Worm (Caenorhabditis elegans) whole organism, L4 larva: Measurements from ENCODE around the gene smoc-1.
A peak's percentile ranks its signal among the peaks of the same experiment; 100 is the strongest.

Experiments used
- D1046.2 ChIP-seq: fragments of 200-800 bp; sonication (Bioruptor generic); IDR thresholded peaks from 2 replicates; pipeline ENCODE4 v1.3.6; 2022; ENCODE audit warnings: missing genetic modification characterization, missing compliant biosample characterization
- F37D6.2 ChIP-seq: sonication (generic microtip); optimal IDR thresholded peaks from 2 replicates; lab custom pipeline; 2016; ENCODE audit warnings: mild to moderate bottlenecking, missing genetic modification characterization, missing compliant biosample characterization
- F49E8.2 ChIP-seq: sonication (generic microtip); optimal IDR thresholded peaks from 2 replicates; lab custom pipeline; 2016; ENCODE audit warnings: missing compliant biosample characterization, mild to moderate bottlenecking, missing genetic modification characterization, borderline replicate concordance
- T26A8.4 ChIP-seq: fragments of 200-800 bp; sonication (Bioruptor generic); IDR thresholded peaks from 2 replicates; pipeline ENCODE4 v1.3.6; 2022; ENCODE audit warnings: missing genetic modification characterization, missing compliant biosample characterization
- Y5F2A.4 ChIP-seq: fragments of 200-800 bp; sonication (Bioruptor generic); optimal IDR thresholded peaks from 2 replicates; lab custom pipeline; 2018; ENCODE audit warnings: mild to moderate bottlenecking, missing genetic modification characterization, missing compliant biosample characterization
- Y75B8A.6 ChIP-seq: fragments of 200-800 bp; sonication (Bioruptor generic); IDR thresholded peaks from 2 replicates; pipeline ENCODE4 v1.3.6; 2022; ENCODE audit warnings: missing genetic modification reagents, missing genetic modification characterization, missing compliant biosample characterization
- ZK337.2 ChIP-seq: fragments of 200-800 bp; sonication (Bioruptor generic); IDR thresholded peaks from 2 replicates; pipeline ENCODE4 v1.3.6; 2022; ENCODE audit warnings: missing genetic modification reagents, missing genetic modification characterization, missing compliant biosample characterization
- ZK546.5 ChIP-seq, 2 experiments: sonication (generic microtip); optimal IDR thresholded peaks; 2 replicates each; lab custom pipeline; 2017; ENCODE audit warnings: missing biosample characterization in 2 of 2, missing genetic modification characterization in 2 of 2
- aly-2 ChIP-seq: sonication (generic microtip); optimal IDR thresholded peaks from 2 replicates; lab custom pipeline; 2018; ENCODE audit warnings: missing biosample characterization, missing genetic modification characterization
- ceh-20 ChIP-seq: fragments of 200-800 bp; sonication (Bioruptor generic); IDR thresholded peaks from 2 replicates; pipeline ENCODE4 v1.3.6; 2022; ENCODE audit warnings: missing genetic modification reagents, missing genetic modification characterization, missing compliant biosample characterization
- ceh-28 ChIP-seq: fragments of 150-350 bp; optimal IDR thresholded peaks from 2 replicates; lab custom pipeline; 2014; ENCODE audit warnings: missing biosample characterization, missing genetic modification reagents, missing genetic modification characterization
- ceh-82 ChIP-seq: sonication (generic microtip); optimal IDR thresholded peaks from 2 replicates; lab custom pipeline; 2017; ENCODE audit warnings: missing biosample characterization, missing genetic modification characterization
- daf-19 ChIP-seq: fragments of 200-800 bp; sonication (Bioruptor generic); conservative IDR thresholded peaks from 2 replicates; pipeline ENCODE4 v1.3.6; 2022; ENCODE audit warnings: missing genetic modification characterization, missing compliant biosample characterization
- daf-8 ChIP-seq: fragments of 200-800 bp; sonication (Bioruptor generic); IDR thresholded peaks from 2 replicates; pipeline ENCODE4 v1.3.6; 2022; ENCODE audit warnings: missing genetic modification characterization, missing compliant biosample characterization
- dmd-6 ChIP-seq: fragments of 200-800 bp; sonication (Bioruptor generic); IDR thresholded peaks from 2 replicates; pipeline ENCODE4 v1.3.6; 2022; ENCODE audit warnings: missing genetic modification reagents, missing genetic modification characterization, missing compliant biosample characterization
- dmd-9 ChIP-seq: fragments of 200-800 bp; sonication (Bioruptor generic); IDR thresholded peaks from 2 replicates; pipeline ENCODE4 v1.3.6; 2022; ENCODE audit warnings: missing genetic modification reagents, missing genetic modification characterization, missing compliant biosample characterization
- dpl-1 ChIP-seq: fragments of 150-350 bp; optimal IDR thresholded peaks from 2 replicates; lab custom pipeline; 2014; ENCODE audit warnings: missing biosample characterization, missing genetic modification reagents, missing genetic modification characterization
- duxl-1 ChIP-seq: sonication (generic microtip); optimal IDR thresholded peaks from 2 replicates; lab custom pipeline; 2016; ENCODE audit warnings: mild to moderate bottlenecking, missing genetic modification characterization, moderate library complexity, missing compliant biosample characterization; ENCODE audit not compliant: poor library complexity
- dve-1 ChIP-seq: sonication (generic microtip); optimal IDR thresholded peaks from 2 replicates; lab custom pipeline; 2017; ENCODE audit warnings: antibody characterized with exemption, mild to moderate bottlenecking, missing genetic modification characterization, missing compliant biosample characterization; ENCODE audit not compliant: insufficient read depth
- fos-1 ChIP-seq: fragments of 150-350 bp; optimal IDR thresholded peaks from 2 replicates; lab custom pipeline; 2014; ENCODE audit warnings: missing biosample characterization, missing genetic modification characterization
- hlh-11 ChIP-seq: fragments of 200-800 bp; sonication (Bioruptor generic); optimal IDR thresholded peaks from 2 replicates; lab custom pipeline; 2018; ENCODE audit warnings: mild to moderate bottlenecking, missing genetic modification characterization, missing compliant biosample characterization
- hlh-30 ChIP-seq: sonication (generic microtip); optimal IDR thresholded peaks from 2 replicates; lab custom pipeline; 2017; ENCODE audit warnings: antibody characterized with exemption, mild to moderate bottlenecking, missing genetic modification characterization, missing compliant biosample characterization; ENCODE audit not compliant: insufficient read depth
- lin-29 ChIP-seq: fragments of 200-800 bp; sonication (Bioruptor generic); IDR thresholded peaks from 2 replicates; pipeline ENCODE4 v1.3.6; 2022; ENCODE audit warnings: missing genetic modification reagents, missing genetic modification characterization, missing compliant biosample characterization
- lin-38 ChIP-seq: fragments of 200-800 bp; sonication (Bioruptor generic); IDR thresholded peaks from 2 replicates; pipeline ENCODE4 v1.3.6; 2022; ENCODE audit warnings: missing genetic modification reagents, missing genetic modification characterization, missing compliant biosample characterization
- lin-39 ChIP-seq: fragments of 150-350 bp; optimal IDR thresholded peaks from 2 replicates; lab custom pipeline; 2014; ENCODE audit warnings: missing biosample characterization, missing genetic modification reagents, missing genetic modification characterization
- lir-3 ChIP-seq: sonication (generic microtip); optimal IDR thresholded peaks from 2 replicates; lab custom pipeline; 2016; ENCODE audit warnings: mild to moderate bottlenecking, missing genetic modification characterization, missing compliant biosample characterization
- lsy-2 ChIP-seq, 2 experiments: fragments of 150-350 bp in 1 of 2; sonication (generic microtip) in 1 of 2; optimal IDR thresholded peaks; 2 replicates each; lab custom pipeline; 2014 to 2017; ENCODE audit warnings: missing biosample characterization in 2 of 2, missing genetic modification characterization in 2 of 2
- madf-9 ChIP-seq: fragments of 200-800 bp; sonication (Bioruptor generic); conservative IDR thresholded peaks from 2 replicates; pipeline ENCODE4 v1.3.6; 2022; ENCODE audit warnings: missing genetic modification reagents, missing genetic modification characterization, missing compliant biosample characterization
- mxl-2 ChIP-seq: fragments of 200-800 bp; sonication (Bioruptor generic); conservative IDR thresholded peaks from 2 replicates; pipeline ENCODE4 v1.3.6; 2022; ENCODE audit warnings: missing genetic modification reagents, missing genetic modification characterization, missing compliant biosample characterization
- nhr-10 ChIP-seq: fragments of 150-350 bp; optimal IDR thresholded peaks from 2 replicates; lab custom pipeline; 2014; ENCODE audit warnings: missing biosample characterization, missing genetic modification characterization
- nhr-102 ChIP-seq: sonication (generic microtip); optimal IDR thresholded peaks from 2 replicates; lab custom pipeline; 2016; ENCODE audit warnings: mild to moderate bottlenecking, missing genetic modification characterization, moderate library complexity, missing compliant biosample characterization
- nhr-237 ChIP-seq: sonication (generic microtip); optimal IDR thresholded peaks from 2 replicates; lab custom pipeline; 2017; ENCODE audit warnings: missing biosample characterization, missing genetic modification characterization
- nhr-28 ChIP-seq: fragments of 150-350 bp; optimal IDR thresholded peaks from 2 replicates; lab custom pipeline; 2014; ENCODE audit warnings: missing biosample characterization, missing genetic modification characterization
- nhr-42 ChIP-seq: fragments of 200-800 bp; sonication (Bioruptor generic); IDR thresholded peaks from 2 replicates; pipeline ENCODE4 v1.3.6; 2022; ENCODE audit warnings: missing genetic modification characterization, missing compliant biosample characterization
- nhr-48 ChIP-seq: sonication (generic microtip); optimal IDR thresholded peaks from 2 replicates; lab custom pipeline; 2016; ENCODE audit warnings: mild to moderate bottlenecking, missing genetic modification characterization, missing compliant biosample characterization
- nhr-6 ChIP-seq: fragments of 150-350 bp; optimal IDR thresholded peaks from 2 replicates; lab custom pipeline; 2014; ENCODE audit warnings: missing biosample characterization, missing genetic modification characterization
- nhr-76 ChIP-seq: fragments of 150-350 bp; optimal IDR thresholded peaks from 2 replicates; lab custom pipeline; 2014; ENCODE audit warnings: missing biosample characterization, missing genetic modification characterization
- php-3 ChIP-seq: fragments of 200-800 bp; sonication (Bioruptor generic); IDR thresholded peaks from 2 replicates; pipeline ENCODE4 v1.3.6; 2022; ENCODE audit warnings: missing genetic modification reagents, missing genetic modification characterization, missing compliant biosample characterization
- saeg-2 ChIP-seq: fragments of 200-800 bp; sonication (Bioruptor generic); IDR thresholded peaks from 2 replicates; pipeline ENCODE4 v1.3.6; 2022; ENCODE audit warnings: missing genetic modification reagents, missing genetic modification characterization, missing compliant biosample characterization
- sdz-12 ChIP-seq: fragments of 200-800 bp; sonication (Bioruptor generic); optimal IDR thresholded peaks from 2 replicates; lab custom pipeline; 2018; ENCODE audit warnings: mild to moderate bottlenecking, missing genetic modification characterization, missing compliant biosample characterization
- spr-1 ChIP-seq: sonication (generic microtip); optimal IDR thresholded peaks from 2 replicates; lab custom pipeline; 2016; ENCODE audit warnings: mild to moderate bottlenecking, missing genetic modification characterization, missing compliant biosample characterization
- spr-3 ChIP-seq: fragments of 200-800 bp; sonication (Bioruptor generic); optimal IDR thresholded peaks from 2 replicates; lab custom pipeline; 2018; ENCODE audit warnings: mild to moderate bottlenecking, missing genetic modification characterization, missing compliant biosample characterization
- tag-97 ChIP-seq: fragments of 200-800 bp; sonication (Bioruptor generic); IDR thresholded peaks from 2 replicates; pipeline ENCODE4 v1.3.6; 2022; ENCODE audit warnings: missing genetic modification characterization, missing compliant biosample characterization
- unc-62 ChIP-seq, 3 experiments: fragments of 150-350 bp in 1 of 3; sonication (generic microtip); optimal IDR thresholded peaks in 2 of 3; peaks in 1 of 3; 1 replicate in 1 of 3; 2 replicates in 2 of 3; lab custom pipeline; 2014 to 2017; ENCODE audit warnings: missing biosample characterization in 3 of 3, missing genetic modification characterization in 3 of 3, missing genetic modification reagents in 3 of 3, missing genotype in 1 of 3
- vab-7 ChIP-seq: fragments of 200-800 bp; sonication (Bioruptor generic); IDR thresholded peaks from 2 replicates; pipeline ENCODE4 v1.3.6; 2022; ENCODE audit warnings: missing genetic modification reagents, missing genetic modification characterization, missing compliant biosample characterization
- zfp-2 ChIP-seq: sonication (generic microtip); optimal IDR thresholded peaks from 2 replicates; lab custom pipeline; 2016; ENCODE audit warnings: mild to moderate bottlenecking, missing genetic modification characterization, missing compliant biosample characterization
- zip-2 ChIP-seq: fragments of 150-350 bp; optimal IDR thresholded peaks from 2 replicates; lab custom pipeline; 2014; ENCODE audit warnings: missing biosample characterization, missing genetic modification characterization
- ztf-7 ChIP-seq: fragments of 150-350 bp; optimal IDR thresholded peaks from 2 replicates; lab custom pipeline; 2014; ENCODE audit warnings: missing biosample characterization, missing genetic modification characterization

smoc-1 gene

ce11 chrV:11779810-11780209, 22.4 kb downstream of the smoc-1 start:
- TF ChIP-seq unc-62 (GFP tag; optimal IDR thresholded peaks at IDR 0.05 in 1 of 2; lab: Kevin White, UChicago): peak in 1 of 2 experiments; percentile 97
- TF ChIP-seq unc-62 (tag; optimal IDR thresholded peaks at IDR 0.05; lab: Kevin White, UChicago): no peak
- no peak for TF ChIP-seq nhr-102 (tag; lab: Kevin White, UChicago)
- TF ChIP-seq hlh-11 (tag; lab: Kevin White, UChicago): no peak
- TF ChIP-seq spr-1: no peak
- no peak for TF ChIP-seq spr-3 (GFP tag; lab: Kevin White, UChicago)
- TF ChIP-seq hlh-30 (tag; lab: Kevin White, UChicago): no peak
- peak in 1 of 2 experiments; percentile 19 for TF ChIP-seq lsy-2 (tag; optimal IDR thresholded peaks at IDR 0.05; lab: Kevin White, UChicago)
- no peak for TF ChIP-seq Y75B8A.6
- TF ChIP-seq nhr-237: no peak
- no peak for TF ChIP-seq tag-97
- TF ChIP-seq ztf-7 (tag; lab: Kevin White, UChicago): no peak
- TF ChIP-seq nhr-76 (tag; lab: Kevin White, UChicago): no peak
- TF ChIP-seq aly-2 (tag; lab: Kevin White, UChicago): no peak
- no peak for TF ChIP-seq lin-29
- TF ChIP-seq ceh-20 (GFP tag; lab: Robert Waterston, UW): 0 out of 2 replicates have a peak, but pooled peaks have one; percentile 57
- TF ChIP-seq ceh-82: no peak
- TF ChIP-seq dmd-6 (GFP tag; lab: Robert Waterston, UW): no peak
- TF ChIP-seq nhr-28: peak; percentile 15

ce11 chrV:11782809-11783440, 25.5 kb downstream of the smoc-1 start, which contains the start of gene F55A11.11:
Gene F55A11.11 (plus strand): TSS chrV:11783149.
- TF ChIP-seq nhr-10 (no peak), hlh-30 (tag; lab: Kevin White, UChicago) (peak; percentile 64), sdz-12 (GFP tag; lab: Kevin White, UChicago) (peak; percentile 96), dpl-1 (GFP tag; lab: Kevin White, UChicago) (peak; percentile 53), dve-1 (peak; percentile 80), F49E8.2 (tag; lab: Kevin White, UChicago) (peak; percentile 87), zfp-2 (tag; lab: Kevin White, UChicago) (peak; percentile 66), lir-3 (tag; lab: Kevin White, UChicago) (peak; percentile 83), nhr-48 (tag; lab: Kevin White, UChicago) (peak; percentile 80), saeg-2 (peak; percentile 91), ztf-7 (tag; lab: Kevin White, UChicago) (peak; percentile 87), vab-7 (peak; percentile 96), ceh-28 (tag; lab: Kevin White, UChicago) (no peak), daf-8 (peak; percentile 98), php-3 (peak; percentile 93), duxl-1 (peak; percentile 84), nhr-42 (GFP tag; lab: Robert Waterston, UW) (peak; percentile 91), lin-39 (no peak), dmd-9 (peak; percentile 76), nhr-6 (tag; lab: Kevin White, UChicago) (peak; percentile 22), spr-3 (GFP tag; lab: Kevin White, UChicago) (peak; percentile 79), ZK337.2 (GFP tag; lab: Robert Waterston, UW) (peak; percentile 91), ceh-20 (GFP tag; lab: Robert Waterston, UW) (peak; percentile 90), madf-9 (GFP tag; lab: Robert Waterston, UW) (peak; percentile 90), zip-2 (peak; percentile 68), fos-1 (tag; lab: Kevin White, UChicago) (no peak), nhr-76 (tag; lab: Kevin White, UChicago) (no peak), lin-38 (GFP tag; lab: Robert Waterston, UW) (peak; percentile 87), T26A8.4 (GFP tag; lab: Robert Waterston, UW) (peak; percentile 93), lin-29 (peak; percentile 86), Y75B8A.6 (peak; percentile 82), ZK546.5 (tag; optimal IDR thresholded peaks at IDR 0.05; lab: Kevin White, UChicago) (no peak), F37D6.2 (peak; percentile 53), mxl-2 (GFP tag; lab: Robert Waterston, UW) (peak; percentile 80), lsy-2 (tag; optimal IDR thresholded peaks at IDR 0.05; lab: Kevin White, UChicago) (peak in 1 of 2 experiments; percentile 79), daf-19 (peak; percentile 94), Y5F2A.4 (GFP tag; lab: Kevin White, UChicago) (peak; percentile 93), D1046.2 (GFP tag; lab: Robert Waterston, UW) (peak; percentile 93)
